Worm (Caenorhabditis elegans) whole organism, L1 larva: ENCODE results near the gene cpr-1.

Source experiments
- blmp-1 ChIP-seq: fragments of 150-350 bp; optimal IDR thresholded peaks from 2 replicates; lab custom pipeline; 2014; ENCODE audit warnings: missing biosample characterization, missing genetic modification characterization
- egl-27 ChIP-seq, 2 experiments: fragments of 150-350 bp in 1 of 2; sonication (generic microtip); optimal IDR thresholded peaks; 3 replicates each; lab custom pipeline; 2017 to 2018; ENCODE audit warnings: missing biosample characterization in 2 of 2, missing genetic modification characterization in 2 of 2, missing genetic modification reagents in 2 of 2
- fos-1 ChIP-seq: fragments of 150-350 bp; optimal IDR thresholded peaks from 2 replicates; lab custom pipeline; 2014; ENCODE audit warnings: missing biosample characterization, missing genetic modification characterization
- jun-1 ChIP-seq: fragments of 150-350 bp; optimal IDR thresholded peaks from 2 replicates; lab custom pipeline; 2014; ENCODE audit warnings: missing biosample characterization, missing genetic modification reagents, missing genetic modification characterization
- mdl-1 ChIP-seq, 2 experiments: fragments of 150-350 bp; optimal IDR thresholded peaks; 2 replicates each; lab custom pipeline; 2014 to 2017; ENCODE audit warnings: missing biosample characterization in 2 of 2, missing genetic modification characterization in 2 of 2, inconsistent platforms in 1 of 2
- nhr-20 ChIP-seq: sonication (generic microtip); optimal IDR thresholded peaks from 2 replicates; lab custom pipeline; 2016; ENCODE audit warnings: mild to moderate bottlenecking, missing genetic modification characterization, missing compliant biosample characterization
- nhr-84 ChIP-seq: sonication (generic microtip); optimal IDR thresholded peaks from 2 replicates; lab custom pipeline; 2017; ENCODE audit warnings: missing biosample characterization, missing genetic modification characterization
- pag-3 ChIP-seq: sonication (generic microtip); optimal IDR thresholded peaks from 2 replicates; lab custom pipeline; 2017; ENCODE audit warnings: missing genetic modification characterization, mild to moderate bottlenecking, missing compliant biosample characterization, antibody characterized with exemption, borderline replicate concordance; ENCODE audit not compliant: insufficient read depth
- snpc-4 ChIP-seq: fragments of 150-350 bp; optimal IDR thresholded peaks from 2 replicates; lab custom pipeline; 2014; ENCODE audit warnings: missing biosample characterization, missing genetic modification characterization
- tbx-2 ChIP-seq: sonication (generic microtip); optimal IDR thresholded peaks from 2 replicates; lab custom pipeline; 2016; ENCODE audit warnings: missing genetic modification characterization, missing compliant biosample characterization
- unc-62 ChIP-seq: fragments of 150-350 bp; optimal IDR thresholded peaks from 2 replicates; lab custom pipeline; 2014; ENCODE audit warnings: missing biosample characterization, missing genetic modification reagents, missing genetic modification characterization

ce11 chrV:11948581-11948980 is 26.8 kb upstream of the cpr-1 start:
- TF ChIP-seq unc-62 (GFP tag; lab: Kevin White, UChicago) (no peak), jun-1 (tag; lab: Kevin White, UChicago) (no peak), nhr-84 (tag; lab: Kevin White, UChicago) (no peak), tbx-2 (tag; lab: Kevin White, UChicago) (no peak), snpc-4 (no peak), egl-27 (tag; optimal IDR thresholded peaks at IDR 0.05; lab: Kevin White, UChicago) (no peak), mdl-1 (tag; optimal IDR thresholded peaks at IDR 0.05; lab: Kevin White, UChicago) (no peak), nhr-20 (tag; lab: Kevin White, UChicago) (no peak), fos-1 (tag; lab: Kevin White, UChicago) (no peak), pag-3 (tag; lab: Kevin White, UChicago) (no peak), blmp-1 (peak; percentile 54)
